Fruit fly (Drosophila melanogaster) whole organism, wandering third instar larva: ENCODE results near the gene CG10019.

ENCODE experiments used
- Abd-B ChIP-seq: fragments of >200 bp; optimal IDR thresholded peaks from 2 replicates; lab custom pipeline; 2017; ENCODE audit warnings: missing biosample characterization, missing genetic modification characterization
- GATAd ChIP-seq: sonication (Bioruptor generic); optimal IDR thresholded peaks from 2 replicates; lab custom pipeline; 2016; ENCODE audit warnings: missing biosample characterization, missing genetic modification characterization
- Hr83 ChIP-seq: fragments of 200-300 bp; sonication (Bioruptor generic); optimal IDR thresholded peaks from 2 replicates; lab custom pipeline; 2016; ENCODE audit warnings: missing biosample characterization, mild to moderate bottlenecking, missing genetic modification characterization, moderate library complexity; ENCODE audit not compliant: poor library complexity, severe bottlenecking
- OdsH ChIP-seq: fragments of 200-800 bp; sonication (Bioruptor generic); optimal IDR thresholded peaks from 2 replicates; lab custom pipeline; 2016; ENCODE audit warnings: missing biosample characterization, mild to moderate bottlenecking, missing genetic modification characterization
- Sp1 ChIP-seq: fragments of 200-800 bp; sonication (Bioruptor generic); optimal IDR thresholded peaks from 3 replicates; lab custom pipeline; 2019; ENCODE audit warnings: missing biosample characterization, mild to moderate bottlenecking, missing genetic modification characterization, moderate library complexity
- br ChIP-seq: fragments of 200-800 bp; sonication (Bioruptor generic); optimal IDR thresholded peaks from 2 replicates; lab custom pipeline; 2016; ENCODE audit warnings: missing biosample characterization, missing genetic modification characterization
- dl ChIP-seq, 2 experiments: fragments of 175-275, 200-275 bp in 1 of 2; fragments of 200-275 bp in 1 of 2; sonication (Bioruptor generic); optimal IDR thresholded peaks; lab custom pipeline; 2018; ENCODE audit warnings: mild to moderate bottlenecking in 2 of 2, missing biosample characterization in 2 of 2, missing genetic modification characterization in 2 of 2, moderate library complexity in 2 of 2; ENCODE audit not compliant: partially characterized antibody in 2 of 2, insufficient read depth in 1 of 2
- dmrt93B ChIP-seq: fragments of 200-800 bp; sonication (Bioruptor generic); optimal IDR thresholded peaks from 2 replicates; lab custom pipeline; 2018; ENCODE audit warnings: missing biosample characterization, mild to moderate bottlenecking, missing genetic modification characterization
- dsf ChIP-seq: sonication (Bioruptor generic); optimal IDR thresholded peaks from 2 replicates; lab custom pipeline; 2016; ENCODE audit warnings: missing biosample characterization, missing genetic modification characterization, borderline replicate concordance
- h ChIP-seq: fragments of 200-800 bp; sonication (Bioruptor generic); optimal IDR thresholded peaks from 3 replicates; lab custom pipeline; 2016; ENCODE audit warnings: missing biosample characterization, mild to moderate bottlenecking, missing genetic modification characterization
- lola ChIP-seq: fragments of >200 bp; optimal IDR thresholded peaks from 2 replicates; lab custom pipeline; 2017; ENCODE audit warnings: missing biosample characterization, missing genetic modification characterization
- pan ChIP-seq: fragments of >200 bp; optimal IDR thresholded peaks from 2 replicates; lab custom pipeline; 2017
- psq ChIP-seq: fragments of 200-800 bp; sonication (Bioruptor generic); optimal IDR thresholded peaks from 3 replicates; lab custom pipeline; 2017; ENCODE audit warnings: missing biosample characterization, mild to moderate bottlenecking, missing genetic modification characterization, moderate library complexity

DNA sequence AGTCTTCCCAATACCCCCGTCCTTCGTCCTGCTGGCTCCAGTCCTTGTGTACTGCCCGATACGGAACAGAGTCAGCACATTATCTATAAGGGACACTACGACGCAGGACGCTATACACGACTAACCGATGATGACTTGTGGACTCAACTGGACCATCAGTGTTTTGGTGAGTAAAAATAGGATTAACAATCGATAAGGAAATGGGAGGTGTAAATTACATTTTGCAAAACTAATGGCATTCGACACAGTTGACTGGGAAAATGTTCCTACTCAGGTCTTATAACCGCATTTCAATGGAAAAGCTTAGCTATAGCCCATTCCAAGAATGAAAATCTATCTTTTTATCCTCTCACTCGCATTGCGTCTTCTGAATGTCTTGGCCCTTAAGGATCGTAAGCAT lies 34.9 kb downstream of the CG10019 start, which contains the start of gene CG43703:
- no peak for TF ChIP-seq psq (GFP tag; lab: Kevin White, UChicago)
- no peak for TF ChIP-seq dsf (GFP tag; lab: Kevin White, UChicago)
- no peak for TF ChIP-seq br (GFP tag; lab: Kevin White, UChicago)
- TF ChIP-seq Abd-B (GFP tag; lab: Kevin White, UChicago): no peak
- no peak for TF ChIP-seq lola (GFP tag; lab: Kevin White, UChicago)
- no peak for TF ChIP-seq Hr83 (GFP tag; lab: Kevin White, UChicago)
- TF ChIP-seq pan (lab: Kevin White, UChicago): no peak
- TF ChIP-seq GATAd (GFP tag; lab: Kevin White, UChicago): no peak
- no peak for TF ChIP-seq h (GFP tag; lab: Kevin White, UChicago)
- TF ChIP-seq dl (GFP tag; optimal IDR thresholded peaks at IDR 0.05; lab: Kevin White, UChicago; ENCODE audit: insufficient read depth in 1 of 2, partially characterized antibody in 2 of 2): no peak
- TF ChIP-seq dmrt93B (GFP tag; lab: Kevin White, UChicago): no peak
- TF ChIP-seq Sp1 (GFP tag; lab: Kevin White, UChicago): no peak
- TF ChIP-seq OdsH (GFP tag; lab: Kevin White, UChicago): no peak
